Fruit fly (Drosophila melanogaster) S2 (cell line): ENCODE data around the gene CG10345.

Experiments
- CG8478 ChIP-seq: fragments of >200 bp; optimal IDR thresholded peaks from 2 replicates; lab custom pipeline; 2018
- CTCF ChIP-seq, 2 experiments: fragments of >200 bp; optimal IDR thresholded peaks; 2 replicates each; lab custom pipeline; 2018

dm6 chr3R:16652091-16652490, 47.4 kb upstream of the CG10345 start, which contains the start of gene CG14907:
- TF ChIP-seq CG8478 (lab: Kevin White, UChicago) (no peak), CTCF (optimal IDR thresholded peaks at IDR 0.05; lab: Kevin White, UChicago) (no peak)
